Worm (Caenorhabditis elegans): ENCODE results near the gene Y80D4G.2.
A peak's percentile ranks its signal among the peaks of the same experiment; 100 is the strongest.

Gene Y80D4G.2

ce11 chrIII:7642015-7642414 is 47.6 kb upstream of the Y80D4G.2 start (continued):
- TF ChIP-seq rcor-1 (GFP tag; IDR thresholded peaks at IDR 0.05) (peak; percentile 49), zim-3 (tag; optimal IDR thresholded peaks at IDR 0.05) (peak; percentile 65), nfya-2 (GFP tag; IDR thresholded peaks at IDR 0.05) (no peak), B0019.2 (GFP tag; conservative IDR thresholded peaks at IDR 0.05) (no peak), attf-3 (GFP tag; conservative IDR thresholded peaks at IDR 0.05) (no peak), Y67H2A.10 (GFP tag; conservative IDR thresholded peaks at IDR 0.05) (no peak), ekl-4 (GFP tag; IDR thresholded peaks at IDR 0.05) (0 out of 2 replicates have a peak, but pooled peaks have one; percentile 26), sdz-38 (tag; optimal IDR thresholded peaks at IDR 0.05) (no peak), ZK185.1 (tag; optimal IDR thresholded peaks at IDR 0.05; ENCODE audit: poor library complexity, severe bottlenecking) (peak; percentile 61), ceh-91 (GFP tag; IDR thresholded peaks at IDR 0.05) (no peak), F23B12.7 (tag; optimal IDR thresholded peaks at IDR 0.05; ENCODE audit: insufficient read depth) (no peak), B0261.1 (tag; optimal IDR thresholded peaks at IDR 0.05) (peak; percentile 72), dox-1 (GFP tag; IDR thresholded peaks at IDR 0.05) (peak; percentile 29; the same call in 1 of the 2 replicates), him-1 (tag; optimal IDR thresholded peaks at IDR 0.05) (no peak), aptf-2 (GFP tag; conservative IDR thresholded peaks at IDR 0.05) (no peak), ceh-58 (GFP tag; IDR thresholded peaks at IDR 0.05) (0 out of 2 replicates have a peak, but pooled peaks have one; percentile 60), lir-1 (GFP tag; conservative IDR thresholded peaks at IDR 0.05) (no peak), madf-6 (GFP tag; IDR thresholded peaks at IDR 0.05) (peak; percentile 58), lsl-1 (GFP tag; optimal IDR thresholded peaks at IDR 0.05) (peak; percentile 29), chd-7 (tag; optimal IDR thresholded peaks at IDR 0.05) (peak; percentile 3), madf-8 (GFP tag; conservative IDR thresholded peaks at IDR 0.05) (no peak), nfya-1 (tag; optimal IDR thresholded peaks at IDR 0.05; ENCODE audit: borderline replicate concordance, insufficient read depth) (no peak), F55B11.4 (tag; optimal IDR thresholded peaks at IDR 0.05; ENCODE audit: borderline replicate concordance, insufficient read depth) (no peak), madf-3 (GFP tag; IDR thresholded peaks at IDR 0.05) (0 out of 2 replicates have a peak, but pooled peaks have one; percentile 14), nhr-27 (tag; optimal IDR thresholded peaks at IDR 0.05) (no peak), athp-1 (tag; optimal IDR thresholded peaks at IDR 0.05) (peak; percentile 15), somi-1 (GFP tag; optimal IDR thresholded peaks at IDR 0.05) (no peak), snpc-1.3 (tag; optimal IDR thresholded peaks at IDR 0.05; ENCODE audit: insufficient read depth) (no peak), pha-4 (tag; optimal IDR thresholded peaks at IDR 0.05) (no peak), tbp1 (GFP tag; optimal IDR thresholded peaks at IDR 0.05) (peak; percentile 92), let-607 (tag; optimal IDR thresholded peaks at IDR 0.05) (no peak), cebp-1 (GFP tag; IDR thresholded peaks at IDR 0.05) (no peak), cebp-1 (tag; optimal IDR thresholded peaks at IDR 0.05) (peak; percentile 54), Y95B8A.8 (GFP tag; IDR thresholded peaks at IDR 0.05) (0 out of 2 replicates have a peak, but pooled peaks have one; percentile 61), T07F8.4 (tag; optimal IDR thresholded peaks at IDR 0.05) (no peak), nfyb-1 (GFP tag; IDR thresholded peaks at IDR 0.05) (peak; percentile 63; the same call in 1 of the 2 replicates), ama-1 (optimal IDR thresholded peaks at IDR 0.05) (no peak), ama-1 (GFP tag; optimal IDR thresholded peaks at IDR 0.05) (peak in 1 of 2 experiments; percentile 37), hmg-1.2 (GFP tag; IDR thresholded peaks at IDR 0.05) (peak; percentile 47), ets-4 (GFP tag; optimal IDR thresholded peaks at IDR 0.05) (no peak), lag-1 (GFP tag; IDR thresholded peaks at IDR 0.05) (no peak), egl-44 (GFP tag; IDR thresholded peaks at IDR 0.05) (0 out of 2 replicates have a peak, but pooled peaks have one; percentile 19), egl-18 (GFP tag; IDR thresholded peaks at IDR 0.05) (no peak), bed-1 (GFP tag; IDR thresholded peaks at IDR 0.05) (no peak), sea-2 (GFP tag; IDR thresholded peaks at IDR 0.05) (no peak), F52B5.7 (tag; optimal IDR thresholded peaks at IDR 0.05) (no peak), T26A5.8 (tag; optimal IDR thresholded peaks at IDR 0.05) (no peak), ztf-25 (GFP tag; IDR thresholded peaks at IDR 0.05) (0 out of 2 replicates have a peak, but pooled peaks have one; percentile 34)
